Fruit fly (Drosophila melanogaster) whole organism, adult: ENCODE results near the gene CG34284.

Source experiments
- CG11617 ChIP-seq: fragments of 200-800 bp; sonication (Bioruptor generic); optimal IDR thresholded peaks from 2 replicates; lab custom pipeline; 2017; ENCODE audit warnings: mild to moderate bottlenecking, missing biosample characterization, missing genetic modification reagents, missing genetic modification characterization
- CG12768 ChIP-seq: fragments of 200-800 bp; sonication (Bioruptor generic); optimal IDR thresholded peaks from 2 replicates; lab custom pipeline; 2017; ENCODE audit warnings: missing biosample characterization, missing genetic modification characterization, mild to moderate bottlenecking, moderate library complexity, missing genetic modification reagents
- CG14711 ChIP-seq: fragments of 200-800 bp; sonication (Bioruptor generic); optimal IDR thresholded peaks from 2 replicates; lab custom pipeline; 2018; ENCODE audit warnings: missing biosample characterization, mild to moderate bottlenecking, missing genetic modification characterization, moderate library complexity
- CG1620 ChIP-seq: fragments of 200-800 bp; sonication (Bioruptor generic); optimal IDR thresholded peaks from 2 replicates; lab custom pipeline; 2016; ENCODE audit warnings: missing biosample characterization, missing genetic modification characterization
- CG33017 ChIP-seq: fragments of 200-800 bp; sonication (Bioruptor generic); optimal IDR thresholded peaks from 2 replicates; lab custom pipeline; 2018; ENCODE audit warnings: missing biosample characterization, mild to moderate bottlenecking, missing genetic modification characterization, moderate library complexity
- CG5204 ChIP-seq: fragments of 200-800 bp; sonication (Bioruptor generic); optimal IDR thresholded peaks from 2 replicates; lab custom pipeline; 2016; ENCODE audit warnings: missing biosample characterization, missing genetic modification characterization
- CG7045 ChIP-seq: fragments of 200-800 bp; sonication (Bioruptor generic); optimal IDR thresholded peaks from 2 replicates; lab custom pipeline; 2017; ENCODE audit warnings: missing biosample characterization, mild to moderate bottlenecking, missing genetic modification characterization
- CG7101 ChIP-seq: fragments of 200-800 bp; sonication (Bioruptor generic); optimal IDR thresholded peaks from 2 replicates; lab custom pipeline; 2018; ENCODE audit warnings: missing biosample characterization, mild to moderate bottlenecking, missing genetic modification characterization, moderate library complexity
- Clk ChIP-seq: fragments of 200-800 bp; sonication (Bioruptor generic); optimal IDR thresholded peaks from 2 replicates; lab custom pipeline; 2017; ENCODE audit warnings: missing biosample characterization, missing genetic modification characterization
- Crg-1 ChIP-seq: fragments of 200-800 bp; sonication (Bioruptor generic); optimal IDR thresholded peaks from 2 replicates; lab custom pipeline; 2016; ENCODE audit warnings: missing biosample characterization, missing genetic modification characterization
- Hr96 ChIP-seq: fragments of 200-800 bp; sonication (Bioruptor generic); optimal IDR thresholded peaks from 2 replicates; lab custom pipeline; 2016; ENCODE audit warnings: missing biosample characterization, missing genetic modification characterization
- Mnt ChIP-seq: fragments of 200-800 bp; sonication (Bioruptor generic); optimal IDR thresholded peaks from 2 replicates; lab custom pipeline; 2016; ENCODE audit warnings: missing biosample characterization, mild to moderate bottlenecking, missing genetic modification characterization
- bab1 ChIP-seq: fragments of 200-800 bp; sonication (Bioruptor generic); optimal IDR thresholded peaks from 3 replicates; lab custom pipeline; 2019; ENCODE audit warnings: missing biosample characterization, mild to moderate bottlenecking, missing genetic modification characterization, moderate library complexity
- cic ChIP-seq: fragments of 200-800 bp; sonication (Bioruptor generic); optimal IDR thresholded peaks from 2 replicates; lab custom pipeline; 2017; ENCODE audit warnings: missing biosample characterization, mild to moderate bottlenecking, missing genetic modification characterization, moderate library complexity
- cnc ChIP-seq, 2 experiments: fragments of >200 bp; optimal IDR thresholded peaks; 2 replicates each; lab custom pipeline; 2017
- kay ChIP-seq: fragments of 200-800 bp; sonication (Bioruptor generic); peaks from one replicate; lab custom pipeline; 2016; ENCODE audit warnings: missing biosample characterization, missing genetic modification characterization, borderline replicate concordance
- ovo ChIP-seq: fragments of 200-800 bp; sonication (Bioruptor generic); optimal IDR thresholded peaks from 2 replicates; lab custom pipeline; 2016; ENCODE audit warnings: missing biosample characterization, missing genetic modification characterization
- pad ChIP-seq: fragments of 200-800 bp; sonication (Bioruptor generic); optimal IDR thresholded peaks from 3 replicates; lab custom pipeline; 2017; ENCODE audit warnings: missing biosample characterization, missing genetic modification characterization, mild to moderate bottlenecking, moderate library complexity, missing genetic modification reagents
- tj ChIP-seq: fragments of 200-800 bp; sonication (Bioruptor generic); optimal IDR thresholded peaks from 3 replicates; lab custom pipeline; 2017; ENCODE audit warnings: missing biosample characterization, mild to moderate bottlenecking, missing genetic modification characterization, moderate library complexity
- toe ChIP-seq: fragments of 200-800 bp; sonication (Bioruptor generic); optimal IDR thresholded peaks from 2 replicates; lab custom pipeline; 2016; ENCODE audit warnings: missing biosample characterization, missing genetic modification characterization

Gene CG34284

DNA sequence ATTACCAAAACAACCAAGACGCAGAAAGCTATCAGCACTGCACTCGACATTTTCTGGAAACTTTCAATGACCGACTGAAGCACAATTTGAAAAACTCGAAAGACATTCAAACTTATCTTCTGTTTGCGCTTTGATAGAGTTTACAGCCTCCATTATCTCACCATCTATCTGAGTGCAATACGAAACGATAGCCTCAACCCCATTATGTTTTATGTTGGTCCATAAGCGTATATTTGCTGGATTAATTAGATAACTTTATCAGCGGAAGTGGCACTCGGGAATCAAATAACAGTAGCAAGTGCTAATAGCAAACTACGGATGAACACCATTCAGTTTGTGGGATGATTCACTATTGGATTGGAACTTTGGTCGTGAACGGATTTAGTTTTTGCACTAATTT, at the start of gene CG34284:
TSS of gene CG34284 (minus strand) at position 76 of the 400 bp plus-strand sequence.
- TF ChIP-seq CG7045 (GFP tag; lab: Kevin White, UChicago) (no peak), CG33017 (peak; percentile 52)

dm6 chr3R:18949896-18950295, 47.2 kb upstream of the CG34284 start, which contains the start of gene CG43732:
CG43732 (plus strand) TSS chr3R:18950196.
- no peak for TF ChIP-seq Crg-1 (GFP tag; lab: Kevin White, UChicago)
- no peak for TF ChIP-seq Hr96 (GFP tag; lab: Kevin White, UChicago)
- TF ChIP-seq CG1620 = no peak
- no peak for TF ChIP-seq ovo (GFP tag; lab: Kevin White, UChicago)
- no peak for TF ChIP-seq CG12768
- TF ChIP-seq Clk (GFP tag; lab: Kevin White, UChicago) = no peak
- TF ChIP-seq CG14711 (tag; lab: Kevin White, UChicago) = no peak
- no peak for TF ChIP-seq Mnt (GFP tag; lab: Kevin White, UChicago)
- no peak for TF ChIP-seq cic (GFP tag; lab: Kevin White, UChicago)
- no peak for TF ChIP-seq CG33017
- TF ChIP-seq kay (GFP tag; lab: Kevin White, UChicago) = no peak
- TF ChIP-seq toe (GFP tag; lab: Kevin White, UChicago) = no peak
- TF ChIP-seq CG11617 (GFP tag; lab: Kevin White, UChicago) = no peak
- no peak for TF ChIP-seq CG7101 (tag; lab: Kevin White, UChicago)

dm6 chr3R:18949131-18949530, 46.4 kb upstream of the CG34284 start:
- TF ChIP-seq bab1 = no peak
- no peak for TF ChIP-seq Crg-1 (GFP tag; lab: Kevin White, UChicago)
- no peak for TF ChIP-seq ovo (GFP tag; lab: Kevin White, UChicago)
- TF ChIP-seq CG5204 (GFP tag; lab: Kevin White, UChicago) = no peak
- no peak for TF ChIP-seq Clk (GFP tag; lab: Kevin White, UChicago)
- no peak for TF ChIP-seq CG11617 (GFP tag; lab: Kevin White, UChicago)
- TF ChIP-seq pad = no peak
- no peak for TF ChIP-seq Hr96 (GFP tag; lab: Kevin White, UChicago)
- no peak for TF ChIP-seq cnc (optimal IDR thresholded peaks at IDR 0.05; lab: Kevin White, UChicago)
- no peak for TF ChIP-seq CG1620
- no peak for TF ChIP-seq CG14711 (tag; lab: Kevin White, UChicago)
- TF ChIP-seq cic (GFP tag; lab: Kevin White, UChicago) = no peak
- no peak for TF ChIP-seq CG12768
- no peak for TF ChIP-seq tj (GFP tag; lab: Kevin White, UChicago)
- TF ChIP-seq Mnt (GFP tag; lab: Kevin White, UChicago) = no peak
- no peak for TF ChIP-seq kay (GFP tag; lab: Kevin White, UChicago)

DNA sequence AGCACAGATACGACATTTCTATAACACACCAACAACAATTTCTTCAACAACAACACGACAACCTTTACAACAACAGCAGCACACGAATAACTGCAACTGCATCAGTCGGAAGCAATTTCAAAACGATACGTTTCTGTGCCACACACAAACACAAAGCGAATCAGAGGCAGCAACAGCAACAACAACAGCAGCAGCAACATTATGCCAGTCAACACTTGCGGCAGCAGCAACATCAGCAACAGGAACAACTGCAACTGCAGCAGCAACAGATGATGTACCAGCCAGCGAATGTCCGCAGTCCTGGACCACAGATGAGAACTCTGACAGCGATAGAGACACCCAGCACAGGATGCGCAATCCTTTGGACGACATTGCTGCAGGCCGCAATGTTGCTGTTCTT, 44.6 kb upstream of the CG34284 start:
- no peak for TF ChIP-seq Clk (GFP tag; lab: Kevin White, UChicago)
- no peak for TF ChIP-seq CG7045 (GFP tag; lab: Kevin White, UChicago)

DNA sequence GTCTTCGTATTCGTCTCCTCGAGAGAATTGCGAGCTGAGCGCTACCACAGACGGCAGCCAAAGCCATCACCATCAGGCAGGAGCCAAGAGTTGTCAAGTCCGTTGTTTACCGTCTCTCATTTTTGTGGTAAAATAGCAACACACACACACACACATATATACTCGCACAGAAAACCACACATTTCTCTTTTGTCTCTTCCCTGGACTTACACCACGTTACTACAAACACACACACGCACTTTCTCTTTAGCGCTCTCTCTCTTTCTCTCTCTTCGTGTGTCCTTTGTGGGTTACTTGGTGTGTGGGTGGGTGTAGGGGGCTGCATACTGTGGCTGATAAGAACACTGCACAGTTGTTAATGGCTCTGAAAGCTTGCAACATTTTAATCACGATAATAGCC, 29.0 kb upstream of the CG34284 start:
- TF ChIP-seq kay (GFP tag; lab: Kevin White, UChicago) = peak; percentile 50
- no peak for TF ChIP-seq CG33017

DNA sequence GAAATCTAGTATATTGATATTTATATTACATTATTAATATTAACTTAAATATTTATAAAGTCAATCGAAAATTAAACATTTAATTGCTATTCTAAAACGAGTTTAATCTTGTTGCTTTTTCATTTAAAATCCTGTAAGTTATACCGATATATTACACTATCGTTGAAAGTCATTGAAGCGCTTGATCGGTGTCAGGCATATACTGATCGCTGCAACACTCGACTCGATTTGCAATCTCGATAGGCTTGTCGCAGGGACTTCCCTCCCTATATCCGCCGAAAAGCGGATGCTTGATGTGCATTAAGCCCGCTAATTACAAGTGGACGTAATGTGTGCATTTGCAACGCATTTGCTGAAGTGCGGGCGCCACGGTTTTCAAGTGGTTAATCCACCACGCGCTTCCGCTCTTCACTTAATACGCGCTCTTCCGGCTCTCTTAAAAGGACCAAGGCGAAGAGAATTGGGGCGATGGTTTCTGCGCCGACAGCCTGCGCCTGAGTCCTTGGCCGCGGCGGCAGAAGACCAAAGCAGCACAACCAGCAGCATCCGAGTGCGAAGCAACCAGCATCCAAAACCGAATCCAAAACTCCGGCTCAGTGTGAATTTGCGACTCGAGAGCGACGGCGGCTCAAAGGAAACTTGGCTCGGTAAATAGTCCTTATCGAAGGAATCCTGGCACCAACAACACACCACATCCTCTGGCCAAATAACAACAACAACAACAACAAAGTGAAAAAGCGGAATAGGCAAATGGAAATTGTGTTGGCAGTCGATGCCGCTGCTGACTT, 26.4 kb upstream of the CG34284 start, which contains the start of gene CG42613:
TSS of gene CG42613 (plus strand) at position 279 of the 788 bp plus-strand sequence.
- TF ChIP-seq kay (GFP tag; lab: Kevin White, UChicago) (peak; percentile 32), tj (GFP tag; lab: Kevin White, UChicago) (no peak)

- peak; percentile 18 for TF ChIP-seq CG7045 (GFP tag; lab: Kevin White, UChicago)
- TF ChIP-seq cic (GFP tag; lab: Kevin White, UChicago) = peak; percentile 94
- TF ChIP-seq Mnt (GFP tag; lab: Kevin White, UChicago) = peak; percentile 37
- TF ChIP-seq CG7101 (tag; lab: Kevin White, UChicago) = no peak
- TF ChIP-seq CG14711 (tag; lab: Kevin White, UChicago) = no peak
- TF ChIP-seq toe (GFP tag; lab: Kevin White, UChicago) = peak; percentile 10
- peak; percentile 16 for TF ChIP-seq CG33017
- peak; percentile 21 for TF ChIP-seq Hr96 (GFP tag; lab: Kevin White, UChicago)
- TF ChIP-seq CG12768 = no peak
- peak; percentile 25 for TF ChIP-seq CG11617 (GFP tag; lab: Kevin White, UChicago)
Observed at dm6 chr3R:18928346-18928917, 25.7 kb upstream of the CG34284 start, which contains the start of gene Mpc1. Mpc1 (minus strand) TSS chr3R:18928659.
